Worm (Caenorhabditis elegans) whole organism, L4/young adult: ENCODE measurements around the gene mxl-3.

Source experiments
- W03F9.2 ChIP-seq: fragments of 150-350 bp; optimal IDR thresholded peaks from 2 replicates; lab custom pipeline; 2014; ENCODE audit warnings: missing biosample characterization, missing genetic modification characterization
- dao-5 ChIP-seq: sonication (generic microtip); optimal IDR thresholded peaks from 2 replicates; lab custom pipeline; 2016; ENCODE audit warnings: missing genotype, missing genetic modification characterization, moderate library complexity, missing compliant biosample characterization

ce11 chrX:13394971-13395370, 44.4 kb upstream of the mxl-3 start, which contains the start of gene irld-2:
- no peak for TF ChIP-seq W03F9.2
- no peak for TF ChIP-seq dao-5 (tag; lab: Kevin White, UChicago)
